Fruit fly (Drosophila melanogaster) whole organism, embryonic: ENCODE results near the gene CG34171.

Experiments used
- CG10267 ChIP-seq: fragments of 200-800 bp; sonication (Bioruptor generic); optimal IDR thresholded peaks from 2 replicates; lab custom pipeline; 2018; ENCODE audit warnings: missing biosample characterization, mild to moderate bottlenecking, missing genetic modification characterization, moderate library complexity
- CG11085 ChIP-seq: fragments of 200-800 bp; sonication (Bioruptor generic); IDR thresholded peaks from 2 replicates; pipeline ENCODE4 v1.3.6; 2022; ENCODE audit warnings: missing biosample characterization, missing genetic modification characterization
- CG11504 ChIP-seq: fragments of 200-800 bp; sonication (Bioruptor generic); optimal IDR thresholded peaks from 3 replicates; lab custom pipeline; 2019; ENCODE audit warnings: missing biosample characterization, mild to moderate bottlenecking, missing genetic modification characterization, moderate library complexity
- CG12219 ChIP-seq: fragments of 200-800 bp; sonication (Bioruptor generic); optimal IDR thresholded peaks from 3 replicates; lab custom pipeline; 2018; ENCODE audit warnings: missing biosample characterization, mild to moderate bottlenecking, missing genetic modification characterization
- CG13296 ChIP-seq: fragments of 200-800 bp; sonication (Bioruptor generic); optimal IDR thresholded peaks from 3 replicates; lab custom pipeline; 2018; ENCODE audit warnings: missing biosample characterization, mild to moderate bottlenecking, missing genetic modification characterization
- CG1602 ChIP-seq: fragments of 200-800 bp; sonication (Bioruptor generic); optimal IDR thresholded peaks from 3 replicates; lab custom pipeline; 2016; ENCODE audit warnings: missing biosample characterization, missing genetic modification characterization
- CG17186 ChIP-seq: fragments of 200-800 bp; sonication (Bioruptor generic); optimal IDR thresholded peaks from 3 replicates; lab custom pipeline; 2017; ENCODE audit warnings: missing biosample characterization, missing genetic modification reagents, missing genetic modification characterization
- CG18011 ChIP-seq: fragments of 200-800 bp; sonication (Bioruptor generic); optimal IDR thresholded peaks from 2 replicates; lab custom pipeline; 2017; ENCODE audit warnings: missing biosample characterization, missing genetic modification characterization, mild to moderate bottlenecking, moderate library complexity, missing genotype
- CG18262 ChIP-seq: fragments of 200-800 bp; optimal IDR thresholded peaks from 3 replicates; lab custom pipeline; 2019; ENCODE audit warnings: missing biosample characterization, mild to moderate bottlenecking, missing genetic modification characterization, moderate library complexity
- CG2199 ChIP-seq: fragments of 200-800 bp; sonication (Bioruptor generic); IDR thresholded peaks from 3 replicates; pipeline ENCODE4 v1.3.6; 2022; ENCODE audit warnings: missing biosample characterization, missing genetic modification characterization
- CG30431 ChIP-seq: fragments of 200-800 bp; sonication (Bioruptor generic); optimal IDR thresholded peaks from 2 replicates; lab custom pipeline; 2017; ENCODE audit warnings: missing biosample characterization, missing genetic modification characterization
- CG33557 ChIP-seq: fragments of 200-800 bp; sonication (Bioruptor generic); optimal IDR thresholded peaks from 2 replicates; lab custom pipeline; 2019; ENCODE audit warnings: missing biosample characterization, mild to moderate bottlenecking, missing genetic modification characterization, moderate library complexity
- CG34224 ChIP-seq: fragments of 200-800 bp; sonication (Bioruptor generic); IDR thresholded peaks from 3 replicates; pipeline ENCODE4 v1.3.6; 2022; ENCODE audit warnings: missing biosample characterization, missing genetic modification characterization; ENCODE audit not compliant: partially characterized antibody
- CG6272 ChIP-seq: fragments of 200-800 bp; sonication (Bioruptor generic); IDR thresholded peaks from 2 replicates; pipeline ENCODE4 v1.3.6; 2022; ENCODE audit warnings: missing biosample characterization, missing genetic modification characterization
- CG8924 ChIP-seq: fragments of 200-800 bp; optimal IDR thresholded peaks from 3 replicates; lab custom pipeline; 2019; ENCODE audit warnings: missing biosample characterization, mild to moderate bottlenecking, missing genetic modification characterization, moderate library complexity
- CG9437 ChIP-seq: fragments of 200-800 bp; sonication (Bioruptor generic); optimal IDR thresholded peaks from 2 replicates; lab custom pipeline; 2018; ENCODE audit warnings: missing biosample characterization, mild to moderate bottlenecking, missing genetic modification characterization
- Camta ChIP-seq: fragments of 200-800 bp; sonication (Bioruptor generic); optimal IDR thresholded peaks from 2 replicates; lab custom pipeline; 2016; ENCODE audit warnings: missing biosample characterization, missing genetic modification characterization
- CkIIα-i1 ChIP-seq: fragments of 200-800 bp; sonication (Bioruptor generic); IDR thresholded peaks from 2 replicates; pipeline ENCODE4 v1.3.6; 2022; ENCODE audit warnings: missing biosample characterization, missing genetic modification characterization
- Drgx ChIP-seq: fragments of 200-800 bp; sonication (Bioruptor generic); IDR thresholded peaks from 2 replicates; pipeline ENCODE4 v1.3.6; 2022; ENCODE audit warnings: missing biosample characterization, missing genetic modification characterization
- Ets65A ChIP-seq: fragments of 200-800 bp; sonication (Bioruptor generic); peaks from one replicate; lab custom pipeline; 2016; ENCODE audit warnings: missing biosample characterization, missing genetic modification characterization
- Hmr ChIP-seq: fragments of 200-800 bp; sonication (Bioruptor generic); optimal IDR thresholded peaks from 3 replicates; lab custom pipeline; 2017; ENCODE audit warnings: mild to moderate bottlenecking, missing biosample characterization, missing genetic modification reagents, missing genetic modification characterization
- Hr3 ChIP-seq: fragments of 200-800 bp; sonication (Bioruptor generic); optimal IDR thresholded peaks from 3 replicates; lab custom pipeline; 2016; ENCODE audit warnings: missing biosample characterization, missing genetic modification characterization
- Hsf ChIP-seq: fragments of 200-800 bp; sonication (Bioruptor generic); optimal IDR thresholded peaks from 3 replicates; lab custom pipeline; 2016; ENCODE audit warnings: missing biosample characterization, missing genetic modification characterization
- Kr ChIP-seq: fragments of 200-800 bp; sonication (Bioruptor generic); optimal IDR thresholded peaks from 2 replicates; lab custom pipeline; 2017; ENCODE audit warnings: missing biosample characterization, mild to moderate bottlenecking, missing genetic modification characterization
- Med ChIP-seq: fragments of 200-800 bp; sonication (Bioruptor generic); peaks from one replicate; lab custom pipeline; 2016; ENCODE audit warnings: missing biosample characterization, missing genetic modification characterization, mild to moderate bottlenecking, inconsistent platforms, moderate library complexity
- Neu2 ChIP-seq: fragments of 200-800 bp; sonication (Bioruptor generic); optimal IDR thresholded peaks from 3 replicates; lab custom pipeline; 2016; ENCODE audit warnings: missing biosample characterization, missing genetic modification characterization, borderline replicate concordance
- Nf-YB ChIP-seq: fragments of 200-800 bp; sonication (Bioruptor generic); optimal IDR thresholded peaks from 3 replicates; lab custom pipeline; 2019; ENCODE audit warnings: missing biosample characterization, mild to moderate bottlenecking, missing genetic modification characterization, moderate library complexity
- PHDP ChIP-seq: fragments of 200-800 bp; sonication (Bioruptor generic); optimal IDR thresholded peaks from 3 replicates; lab custom pipeline; 2018; ENCODE audit warnings: missing biosample characterization, mild to moderate bottlenecking, missing genetic modification characterization, moderate library complexity
- Poxn ChIP-seq: fragments of 200-800 bp; sonication (Bioruptor generic); IDR thresholded peaks from 2 replicates; pipeline ENCODE4 v1.3.6; 2022; ENCODE audit warnings: missing biosample characterization, missing genetic modification characterization
- Sox102F ChIP-seq: fragments of 200-800 bp; sonication (Bioruptor generic); optimal IDR thresholded peaks from 2 replicates; lab custom pipeline; 2018; ENCODE audit warnings: missing biosample characterization, mild to moderate bottlenecking, missing genetic modification characterization, moderate library complexity
- Tbp ChIP-seq: fragments of >200 bp; optimal IDR thresholded peaks from 2 replicates; lab custom pipeline; 2018; ENCODE audit warnings: missing biosample characterization, missing genetic modification characterization
- Xrp1 ChIP-seq: fragments of 200-800 bp; sonication (Bioruptor generic); IDR thresholded peaks from 2 replicates; pipeline ENCODE4 v1.3.6; 2022; ENCODE audit warnings: missing biosample characterization, missing genetic modification characterization
- ara ChIP-seq: fragments of 200-800 bp; sonication (Bioruptor generic); IDR thresholded peaks from 2 replicates; pipeline ENCODE4 v1.3.6; 2022; ENCODE audit warnings: missing biosample characterization, missing genetic modification characterization
- cas ChIP-seq: fragments of 200-800 bp; sonication (Bioruptor generic); IDR thresholded peaks from 2 replicates; pipeline ENCODE4 v1.3.6; 2022; ENCODE audit warnings: missing biosample characterization, missing genetic modification characterization
- chm ChIP-seq: fragments of 200-800 bp; sonication (Bioruptor generic); IDR thresholded peaks from 2 replicates; pipeline ENCODE4 v1.3.6; 2022; ENCODE audit warnings: missing biosample characterization, missing genetic modification characterization
- dimm ChIP-seq: fragments of 200-800 bp; sonication (Bioruptor generic); IDR thresholded peaks from 2 replicates; pipeline ENCODE4 v1.3.6; 2022; ENCODE audit warnings: missing biosample characterization, missing genetic modification characterization
- gsb ChIP-seq: fragments of 200-800 bp; sonication (Bioruptor generic); IDR thresholded peaks from 2 replicates; pipeline ENCODE4 v1.3.6; 2022; ENCODE audit warnings: missing biosample characterization, missing genetic modification characterization
- hkb ChIP-seq, 2 experiments: fragments of 200-800 bp in 1 of 2; fragments of >200 bp in 1 of 2; sonication (Bioruptor generic) in 1 of 2; IDR thresholded peaks in 1 of 2; optimal IDR thresholded peaks in 1 of 2; 2 replicates each; pipeline versions ENCODE4 v1.3.6 to Lab custom; 2017 to 2022; ENCODE audit warnings: missing biosample characterization in 1 of 2, missing genetic modification characterization in 1 of 2
- onecut ChIP-seq: fragments of 200-800 bp; sonication (Bioruptor generic); IDR thresholded peaks from 2 replicates; pipeline ENCODE4 v1.3.6; 2022; ENCODE audit warnings: missing biosample characterization, missing genetic modification characterization
- ranshi ChIP-seq: fragments of 200-800 bp; sonication (Bioruptor generic); IDR thresholded peaks from 2 replicates; pipeline ENCODE4 v1.3.6; 2022; ENCODE audit warnings: missing biosample characterization, missing genetic modification characterization
- run ChIP-seq: fragments of 200-800 bp; sonication (Bioruptor generic); optimal IDR thresholded peaks from 3 replicates; lab custom pipeline; 2018; ENCODE audit warnings: missing biosample characterization, mild to moderate bottlenecking, missing genetic modification characterization
- sens-2 ChIP-seq: fragments of 200-800 bp; sonication (Bioruptor generic); IDR thresholded peaks from 2 replicates; pipeline ENCODE4 v1.3.6; 2022; ENCODE audit warnings: missing biosample characterization, missing genetic modification characterization
- tio ChIP-seq: fragments of 200-800 bp; sonication (Bioruptor generic); optimal IDR thresholded peaks from 2 replicates; lab custom pipeline; 2017; ENCODE audit warnings: missing biosample characterization, missing genetic modification characterization, inconsistent platforms
- tna ChIP-seq: fragments of 200-800 bp; sonication (Bioruptor generic); IDR thresholded peaks from 2 replicates; pipeline ENCODE4 v1.3.6; 2022; ENCODE audit warnings: missing biosample characterization, missing genetic modification characterization; ENCODE audit not compliant: partially characterized antibody
- tup ChIP-seq: fragments of 200-800 bp; sonication (Bioruptor generic); optimal IDR thresholded peaks from 2 replicates; lab custom pipeline; 2016; ENCODE audit warnings: missing biosample characterization, mild to moderate bottlenecking, missing genetic modification characterization, moderate library complexity
- vnd ChIP-seq: fragments of 200-800 bp; sonication (Bioruptor generic); IDR thresholded peaks from 3 replicates; pipeline ENCODE4 v1.3.6; 2022; ENCODE audit warnings: missing biosample characterization, missing genetic modification characterization; ENCODE audit not compliant: partially characterized antibody
- yki ChIP-seq: fragments of >200 bp; optimal IDR thresholded peaks from 3 replicates; lab custom pipeline; 2018

CG34171 gene

dm6 chr2L:18331612-18332011, 46.8 kb upstream of the CG34171 start (continued):
- TF ChIP-seq ranshi (GFP tag; lab: Robert Waterston, UW) (no peak), Med (peak; percentile 33), tup (GFP tag; lab: Kevin White, UChicago) (no peak), sens-2 (GFP tag; lab: Robert Waterston, UW) (no peak), CG11504 (tag; lab: Kevin White, UChicago) (peak; percentile 88), Neu2 (no peak), CG30431 (no peak), run (tag; lab: Kevin White, UChicago) (no peak), CG34224 (GFP tag; lab: Robert Waterston, UW) (no peak), Sox102F (peak; percentile 7), Tbp (GFP tag; lab: Kevin White, UChicago) (no peak), Nf-YB (GFP tag; lab: Kevin White, UChicago) (no peak), ara (GFP tag; lab: Robert Waterston, UW) (peak; percentile 6; the same call in 1 of the 2 replicates), Hmr (GFP tag; lab: Kevin White, UChicago) (no peak), Hr3 (GFP tag; lab: Kevin White, UChicago) (no peak), Hsf (no peak), Poxn (GFP tag; lab: Robert Waterston, UW) (no peak), CG18011 (no peak), PHDP (no peak), CG17186 (GFP tag; lab: Kevin White, UChicago) (no peak), onecut (GFP tag; lab: Robert Waterston, UW) (no peak), tna (GFP tag; lab: Robert Waterston, UW) (no peak), CG9437 (GFP tag; lab: Kevin White, UChicago) (no peak), Drgx (GFP tag; lab: Robert Waterston, UW) (peak; percentile 66), gsb (no peak), CG10267 (tag; lab: Kevin White, UChicago) (no peak), CG1602 (GFP tag; lab: Kevin White, UChicago) (no peak), chm (no peak), CG18262 (no peak), tio (no peak), Xrp1 (GFP tag; lab: Robert Waterston, UW) (peak; percentile 8; the same call in 1 of the 2 replicates), CG12219 (no peak), CG8924 (tag; lab: Kevin White, UChicago) (no peak), CG2199 (0 out of 3 replicates have a peak, but pooled peaks have one; percentile 4), CG33557 (GFP tag; lab: Kevin White, UChicago) (no peak), hkb (optimal IDR thresholded peaks at IDR 0.05; lab: Kevin White, UChicago) (no peak), hkb (GFP tag; IDR thresholded peaks at IDR 0.05; lab: Robert Waterston, UW) (no peak), dimm (no peak), yki (lab: Kevin White, UChicago) (no peak), Ets65A (peak; percentile 54), CG6272 (GFP tag; lab: Robert Waterston, UW) (no peak), CkIIα-i1 (GFP tag; lab: Robert Waterston, UW) (no peak), cas (GFP tag; lab: Robert Waterston, UW) (no peak), Camta (GFP tag; lab: Kevin White, UChicago) (no peak), vnd (no peak), CG11085 (GFP tag; lab: Robert Waterston, UW) (no peak), Kr (GFP tag; lab: Kevin White, UChicago) (no peak), CG13296 (GFP tag; lab: Kevin White, UChicago) (no peak)
